Worm (Caenorhabditis elegans) whole organism, young adult: ENCODE data around the gene zipt-7.1.

Source experiments
- F33H1.4 ChIP-seq: fragments of 200-800 bp; sonication (Bioruptor generic); IDR thresholded peaks from 2 replicates; pipeline ENCODE4 v1.3.6; 2022; ENCODE audit warnings: missing genetic modification reagents, missing genetic modification characterization, missing compliant biosample characterization
- ama-1 ChIP-seq, 3 experiments: fragments of 150-350 bp in 1 of 3; sonication (generic microtip) in 2 of 3; optimal IDR thresholded peaks; 2 replicates each; lab custom pipeline; 2014 to 2018; ENCODE audit warnings: missing biosample characterization in 2 of 3, missing genetic modification characterization in 2 of 3, missing genetic modification reagents in 2 of 3
- cebp-1 ChIP-seq, 2 experiments: fragments of 200-800 bp in 1 of 2; sonication (Bioruptor generic) in 1 of 2; sonication (generic microtip) in 1 of 2; IDR thresholded peaks in 1 of 2; optimal IDR thresholded peaks in 1 of 2; 2 replicates each; pipeline versions ENCODE4 v1.3.6 to Lab custom; 2017 to 2022; ENCODE audit warnings: missing compliant biosample characterization in 2 of 2, missing genetic modification characterization in 2 of 2, mild to moderate bottlenecking in 1 of 2, missing genetic modification reagents in 1 of 2, moderate library complexity in 1 of 2
- cebp-2 ChIP-seq: fragments of 200-800 bp; sonication (Bioruptor generic); IDR thresholded peaks from 2 replicates; pipeline ENCODE4 v1.3.6; 2022; ENCODE audit warnings: missing genetic modification characterization, missing compliant biosample characterization
- dpl-1 ChIP-seq: fragments of 150-350 bp; optimal IDR thresholded peaks from 2 replicates; lab custom pipeline; 2014; ENCODE audit warnings: missing biosample characterization, missing genetic modification reagents, missing genetic modification characterization
- hmg-20 ChIP-seq: fragments of 200-800 bp; sonication (Bioruptor generic); IDR thresholded peaks from 2 replicates; pipeline ENCODE4 v1.3.6; 2022; ENCODE audit warnings: missing genetic modification reagents, missing genetic modification characterization, missing compliant biosample characterization
- madf-6 ChIP-seq: fragments of 200-800 bp; sonication (Bioruptor generic); IDR thresholded peaks from 2 replicates; pipeline ENCODE4 v1.3.6; 2022; ENCODE audit warnings: missing genetic modification reagents, missing genetic modification characterization, missing compliant biosample characterization
- mes-4 ChIP-seq: sonication (generic microtip); optimal IDR thresholded peaks from 2 replicates; lab custom pipeline; 2016; ENCODE audit warnings: missing genotype, missing genetic modification characterization, missing compliant biosample characterization
- nfya-2 ChIP-seq: fragments of 200-800 bp; sonication (Bioruptor generic); IDR thresholded peaks from 2 replicates; pipeline ENCODE4 v1.3.6; 2022; ENCODE audit warnings: missing genetic modification reagents, missing genetic modification characterization, missing compliant biosample characterization
- snpc-1.1 ChIP-seq: sonication (generic microtip); optimal IDR thresholded peaks from 2 replicates; lab custom pipeline; 2017; ENCODE audit warnings: missing genetic modification characterization, mild to moderate bottlenecking, missing compliant biosample characterization, antibody characterized with exemption, moderate library complexity, missing genotype, missing genetic modification reagents; ENCODE audit not compliant: insufficient read depth
- unc-62 ChIP-seq: fragments of 150-350 bp; optimal IDR thresholded peaks from 2 replicates; lab custom pipeline; 2014; ENCODE audit warnings: missing biosample characterization, missing genetic modification reagents, missing genetic modification characterization
- ztf-3 ChIP-seq: fragments of 200-800 bp; sonication (Bioruptor generic); optimal IDR thresholded peaks from 2 replicates; lab custom pipeline; 2018; ENCODE audit warnings: mild to moderate bottlenecking, missing genetic modification characterization, missing compliant biosample characterization

DNA sequence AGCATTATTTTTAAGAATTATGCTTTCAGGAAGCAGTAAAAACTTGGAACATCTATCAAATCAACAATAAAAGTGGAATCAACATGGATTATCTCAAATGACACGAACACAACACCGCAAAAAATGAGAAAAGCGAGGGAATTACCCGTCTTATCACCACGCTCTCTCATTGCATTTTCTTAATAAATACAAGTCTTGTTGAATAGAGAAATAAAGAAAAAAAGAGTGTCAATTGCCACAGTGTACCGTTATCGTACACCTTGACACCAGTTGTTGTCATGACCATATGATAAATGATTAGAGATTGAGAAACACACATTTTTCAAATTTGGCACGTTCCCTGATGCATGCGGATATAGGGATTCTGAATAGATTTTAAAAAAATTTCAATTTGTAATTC is 24.2 kb downstream of the zipt-7.1 start:
- TF ChIP-seq unc-62 (GFP tag; lab: Kevin White, UChicago) (no peak), F33H1.4 (GFP tag; lab: Robert Waterston, UW) (no peak), ama-1 (optimal IDR thresholded peaks at IDR 0.05; lab: Kevin White, UChicago) (no peak), ama-1 (GFP tag; optimal IDR thresholded peaks at IDR 0.05; lab: Kevin White, UChicago) (no peak), cebp-2 (GFP tag; lab: Robert Waterston, UW) (no peak), mes-4 (no peak), hmg-20 (no peak), ztf-3 (GFP tag; lab: Kevin White, UChicago) (no peak), cebp-1 (GFP tag; IDR thresholded peaks at IDR 0.05; lab: Robert Waterston, UW) (no peak), cebp-1 (tag; optimal IDR thresholded peaks at IDR 0.05; lab: Kevin White, UChicago) (peak; percentile 38), madf-6 (no peak), dpl-1 (GFP tag; lab: Kevin White, UChicago) (no peak), snpc-1.1 (tag; lab: Kevin White, UChicago) (no peak), nfya-2 (GFP tag; lab: Robert Waterston, UW) (no peak)
